Worm (Caenorhabditis elegans) whole organism, L1 larva: ENCODE results near the gene trim-21.
A peak's percentile ranks its signal among the peaks of the same experiment; 100 is the strongest.

Source experiments
- C04F5.9 ChIP-seq: sonication (generic microtip); optimal IDR thresholded peaks from 2 replicates; lab custom pipeline; 2016; ENCODE audit warnings: missing genetic modification characterization, missing compliant biosample characterization
- C34B4.2 ChIP-seq: sonication (generic microtip); optimal IDR thresholded peaks from 2 replicates; lab custom pipeline; 2017; ENCODE audit warnings: mild to moderate bottlenecking, missing genetic modification characterization, missing compliant biosample characterization
- alr-1 ChIP-seq: fragments of 200-800 bp; sonication (Bioruptor generic); optimal IDR thresholded peaks from 2 replicates; lab custom pipeline; 2018; ENCODE audit warnings: borderline replicate concordance, mild to moderate bottlenecking, missing genetic modification characterization, missing compliant biosample characterization
- aly-2 ChIP-seq: fragments of 150-350 bp; optimal IDR thresholded peaks from 2 replicates; lab custom pipeline; 2014; ENCODE audit warnings: missing biosample characterization, missing genetic modification characterization
- ama-1 ChIP-seq: fragments of 150-350 bp; optimal IDR thresholded peaks from 2 replicates; lab custom pipeline; 2014
- blmp-1 ChIP-seq: fragments of 150-350 bp; optimal IDR thresholded peaks from 2 replicates; lab custom pipeline; 2014; ENCODE audit warnings: missing biosample characterization, missing genetic modification characterization
- ceh-63 ChIP-seq: fragments of 200-800 bp; sonication (Bioruptor generic); optimal IDR thresholded peaks from 2 replicates; lab custom pipeline; 2018; ENCODE audit warnings: mild to moderate bottlenecking, missing genetic modification characterization, missing compliant biosample characterization
- ceh-82 ChIP-seq, 3 experiments: fragments of 150-350 bp in 1 of 3; sonication (generic microtip) in 2 of 3; optimal IDR thresholded peaks; 2 replicates each; lab custom pipeline; 2014 to 2017; ENCODE audit warnings: missing biosample characterization in 3 of 3, missing genetic modification characterization in 3 of 3
- ceh-90 ChIP-seq: sonication (generic microtip); optimal IDR thresholded peaks from 2 replicates; lab custom pipeline; 2016; ENCODE audit warnings: missing genetic modification characterization, missing compliant biosample characterization
- ces-1 ChIP-seq: fragments of 150-350 bp; optimal IDR thresholded peaks from 2 replicates; lab custom pipeline; 2014; ENCODE audit warnings: missing biosample characterization, missing genetic modification reagents, missing genetic modification characterization
- efl-1 ChIP-seq, 4 experiments: fragments of 150-350 bp; optimal IDR thresholded peaks in 3 of 4; peaks in 1 of 4; 1 replicate in 1 of 4; 2 replicates in 3 of 4; lab custom pipeline; 2014; ENCODE audit warnings: missing biosample characterization in 2 of 4, missing genetic modification characterization in 2 of 4, missing genetic modification reagents in 2 of 4
- egl-27 ChIP-seq, 2 experiments: fragments of 150-350 bp in 1 of 2; sonication (generic microtip); optimal IDR thresholded peaks; 3 replicates each; lab custom pipeline; 2017 to 2018; ENCODE audit warnings: missing biosample characterization in 2 of 2, missing genetic modification characterization in 2 of 2, missing genetic modification reagents in 2 of 2
- elt-2 ChIP-seq: sonication (generic microtip); optimal IDR thresholded peaks from 2 replicates; lab custom pipeline; 2016; ENCODE audit warnings: missing genetic modification characterization, mild to moderate bottlenecking, inconsistent platforms, missing compliant biosample characterization, missing genetic modification reagents
- ets-5 ChIP-seq: fragments of 200-800 bp; sonication (Bioruptor generic); IDR thresholded peaks from 2 replicates; pipeline ENCODE4 v1.3.6; 2022; ENCODE audit warnings: missing genetic modification characterization, missing compliant biosample characterization
- fkh-8 ChIP-seq: sonication (generic microtip); optimal IDR thresholded peaks from 2 replicates; lab custom pipeline; 2016; ENCODE audit warnings: mild to moderate bottlenecking, missing genetic modification characterization, missing compliant biosample characterization
- fos-1 ChIP-seq: fragments of 150-350 bp; optimal IDR thresholded peaks from 2 replicates; lab custom pipeline; 2014; ENCODE audit warnings: missing biosample characterization, missing genetic modification characterization
- grh-1 ChIP-seq: fragments of 200-800 bp; sonication (Bioruptor generic); IDR thresholded peaks from 2 replicates; pipeline ENCODE4 v1.3.6; 2022; ENCODE audit warnings: missing genetic modification reagents, missing genetic modification characterization, missing compliant biosample characterization
- hlh-17 ChIP-seq: fragments of 200-800 bp; sonication (Bioruptor generic); optimal IDR thresholded peaks from 2 replicates; lab custom pipeline; 2018; ENCODE audit warnings: missing genetic modification characterization, mild to moderate bottlenecking, missing compliant biosample characterization, moderate library complexity, borderline replicate concordance
- hlh-4 ChIP-seq: sonication (generic microtip); optimal IDR thresholded peaks from 2 replicates; lab custom pipeline; 2016; ENCODE audit warnings: mild to moderate bottlenecking, missing genetic modification characterization, missing compliant biosample characterization
- isw-1 ChIP-seq: fragments of 200-800 bp; sonication (Bioruptor generic); IDR thresholded peaks from 2 replicates; pipeline ENCODE4 v1.3.6; 2022; ENCODE audit warnings: missing genetic modification characterization, missing compliant biosample characterization
- lin-14 ChIP-seq: fragments of 200-800 bp; sonication (Bioruptor generic); optimal IDR thresholded peaks from 2 replicates; lab custom pipeline; 2018; ENCODE audit warnings: mild to moderate bottlenecking, missing genetic modification characterization, moderate library complexity, missing compliant biosample characterization
- lin-15B ChIP-seq: fragments of 150-350 bp; sonication (generic microtip); optimal IDR thresholded peaks from 3 replicates; lab custom pipeline; 2014; ENCODE audit warnings: missing biosample characterization, missing genetic modification characterization
- lin-39 ChIP-seq: fragments of 150-350 bp; optimal IDR thresholded peaks from 2 replicates; lab custom pipeline; 2014; ENCODE audit warnings: missing biosample characterization, missing genetic modification reagents, missing genetic modification characterization
- lir-3 ChIP-seq: sonication (generic microtip); optimal IDR thresholded peaks from 2 replicates; lab custom pipeline; 2016; ENCODE audit warnings: mild to moderate bottlenecking, missing genetic modification characterization, moderate library complexity, missing compliant biosample characterization; ENCODE audit not compliant: poor library complexity
- lsy-2 ChIP-seq, 2 experiments: fragments of 150-350 bp; optimal IDR thresholded peaks; 2 replicates each; lab custom pipeline; 2014; ENCODE audit warnings: missing biosample characterization in 2 of 2, missing genetic modification characterization in 2 of 2
- mdl-1 ChIP-seq, 2 experiments: fragments of 150-350 bp; optimal IDR thresholded peaks; 2 replicates each; lab custom pipeline; 2014 to 2017; ENCODE audit warnings: missing biosample characterization in 2 of 2, missing genetic modification characterization in 2 of 2, inconsistent platforms in 1 of 2
- mef-2 ChIP-seq: fragments of 150-350 bp; optimal IDR thresholded peaks from 2 replicates; lab custom pipeline; 2014; ENCODE audit warnings: missing biosample characterization, missing genetic modification characterization
- nhr-11 ChIP-seq: fragments of 150-350 bp; optimal IDR thresholded peaks from 2 replicates; lab custom pipeline; 2014; ENCODE audit warnings: missing biosample characterization, missing genetic modification characterization
- nhr-12 ChIP-seq: sonication (generic microtip); optimal IDR thresholded peaks from 2 replicates; lab custom pipeline; 2017; ENCODE audit warnings: missing biosample characterization, missing genetic modification characterization
- nhr-19 ChIP-seq: fragments of 200-800 bp; sonication (Bioruptor generic); conservative IDR thresholded peaks from 2 replicates; pipeline ENCODE4 v1.3.6; 2022; ENCODE audit warnings: missing genetic modification characterization, missing compliant biosample characterization
- nhr-237 ChIP-seq: fragments of 150-350 bp; optimal IDR thresholded peaks from 2 replicates; lab custom pipeline; 2014; ENCODE audit warnings: missing biosample characterization, missing genetic modification characterization
- nhr-28 ChIP-seq: fragments of 150-350 bp; optimal IDR thresholded peaks from 2 replicates; lab custom pipeline; 2014; ENCODE audit warnings: missing biosample characterization, missing genetic modification characterization
- nhr-71 ChIP-seq: sonication (generic microtip); optimal IDR thresholded peaks from 2 replicates; lab custom pipeline; 2016; ENCODE audit warnings: mild to moderate bottlenecking, missing genetic modification characterization, moderate library complexity, missing compliant biosample characterization
- nhr-77 ChIP-seq: fragments of 150-350 bp; optimal IDR thresholded peaks from 2 replicates; lab custom pipeline; 2014; ENCODE audit warnings: missing biosample characterization, missing genetic modification characterization
- nhr-84 ChIP-seq: sonication (generic microtip); optimal IDR thresholded peaks from 2 replicates; lab custom pipeline; 2017; ENCODE audit warnings: missing biosample characterization, missing genetic modification characterization
- pax-3 ChIP-seq: fragments of 200-800 bp; sonication (Bioruptor generic); optimal IDR thresholded peaks from 2 replicates; lab custom pipeline; 2018; ENCODE audit warnings: mild to moderate bottlenecking, missing genetic modification characterization, moderate library complexity, missing compliant biosample characterization
- pqm-1 ChIP-seq: sonication (generic microtip); optimal IDR thresholded peaks from 3 replicates; lab custom pipeline; 2017; ENCODE audit warnings: missing biosample characterization, missing genetic modification characterization
- rnt-1 ChIP-seq: sonication (generic microtip); optimal IDR thresholded peaks from 2 replicates; lab custom pipeline; 2016; ENCODE audit warnings: mild to moderate bottlenecking, missing genetic modification characterization, moderate library complexity, missing compliant biosample characterization
- skn-1 ChIP-seq: fragments of 150-350 bp; optimal IDR thresholded peaks from 2 replicates; lab custom pipeline; 2014; ENCODE audit warnings: missing biosample characterization, missing genetic modification characterization
- snu-23 ChIP-seq: sonication (generic microtip); optimal IDR thresholded peaks from 2 replicates; lab custom pipeline; 2016; ENCODE audit warnings: missing genetic modification characterization, missing compliant biosample characterization
- sox-4 ChIP-seq: sonication (generic microtip); optimal IDR thresholded peaks from 2 replicates; lab custom pipeline; 2016; ENCODE audit warnings: missing genetic modification characterization, missing compliant biosample characterization
- sup-37 ChIP-seq: fragments of 200-800 bp; sonication (Bioruptor generic); optimal IDR thresholded peaks from 2 replicates; lab custom pipeline; 2018; ENCODE audit warnings: mild to moderate bottlenecking, missing genetic modification characterization, missing compliant biosample characterization
- tbx-2 ChIP-seq: sonication (generic microtip); optimal IDR thresholded peaks from 2 replicates; lab custom pipeline; 2016; ENCODE audit warnings: missing genetic modification characterization, missing compliant biosample characterization
- tlp-1 ChIP-seq: fragments of 150-350 bp; optimal IDR thresholded peaks from 2 replicates; lab custom pipeline; 2014; ENCODE audit warnings: missing biosample characterization, missing genetic modification characterization
- unc-62 ChIP-seq: fragments of 150-350 bp; optimal IDR thresholded peaks from 2 replicates; lab custom pipeline; 2014; ENCODE audit warnings: missing biosample characterization, missing genetic modification reagents, missing genetic modification characterization
- unc-86 ChIP-seq: sonication (generic microtip); optimal IDR thresholded peaks from 2 replicates; lab custom pipeline; 2016; ENCODE audit warnings: missing genetic modification characterization, missing compliant biosample characterization
- vab-15 ChIP-seq: sonication (generic microtip); optimal IDR thresholded peaks from 2 replicates; lab custom pipeline; 2017; ENCODE audit warnings: missing genotype, mild to moderate bottlenecking, missing genetic modification characterization, missing compliant biosample characterization
- xbp-1 ChIP-seq: sonication (generic microtip); optimal IDR thresholded peaks from 2 replicates; lab custom pipeline; 2016; ENCODE audit warnings: missing genetic modification characterization, missing compliant biosample characterization
- zag-1 ChIP-seq: fragments of 150-350 bp; optimal IDR thresholded peaks from 2 replicates; lab custom pipeline; 2014; ENCODE audit warnings: missing biosample characterization, missing genetic modification characterization
- zip-4 ChIP-seq: fragments of 200-800 bp; sonication (Bioruptor generic); optimal IDR thresholded peaks from 2 replicates; lab custom pipeline; 2018; ENCODE audit warnings: mild to moderate bottlenecking, missing genetic modification characterization, moderate library complexity, missing compliant biosample characterization

trim-21 gene

DNA sequence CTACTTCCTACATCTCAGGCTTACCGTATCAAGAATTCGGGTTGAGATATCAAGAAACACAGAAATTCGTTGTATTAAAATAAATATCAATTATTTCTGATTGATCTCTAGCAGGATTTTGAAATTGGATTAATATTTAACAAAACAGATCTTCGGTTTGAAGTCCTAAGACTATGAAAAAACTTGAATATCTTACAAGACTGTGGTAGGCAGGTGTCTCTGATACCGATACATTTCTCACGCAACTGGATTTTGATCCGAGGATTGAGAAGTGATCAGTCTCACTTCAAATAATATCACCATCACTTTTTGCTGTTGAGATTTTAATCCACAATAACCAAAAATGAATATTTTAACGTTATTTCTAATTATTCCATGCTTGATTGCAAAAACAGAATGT lies 34.0 kb upstream of the trim-21 start, which contains the start of gene F43C11.4:
Gene F43C11.4 (plus strand): TSS at position 301 of the 400 bp plus-strand sequence.
- TF ChIP-seq rnt-1: no peak
- TF ChIP-seq ets-5 (GFP tag; lab: Robert Waterston, UW): no peak
- TF ChIP-seq hlh-4 (tag; lab: Kevin White, UChicago): no peak
- TF ChIP-seq snu-23 (GFP tag; lab: Kevin White, UChicago): no peak
- TF ChIP-seq tlp-1 (tag; lab: Kevin White, UChicago): no peak
- no peak for TF ChIP-seq vab-15
- no peak for TF ChIP-seq grh-1 (GFP tag; lab: Robert Waterston, UW)
- no peak for TF ChIP-seq sox-4 (tag; lab: Kevin White, UChicago)
- no peak for TF ChIP-seq egl-27 (tag; optimal IDR thresholded peaks at IDR 0.05; lab: Kevin White, UChicago)
- no peak for TF ChIP-seq isw-1 (GFP tag; lab: Robert Waterston, UW)
- TF ChIP-seq nhr-11: no peak
- TF ChIP-seq ama-1: no peak
- no peak for TF ChIP-seq fos-1 (tag; lab: Kevin White, UChicago)
- no peak for TF ChIP-seq elt-2 (tag; lab: Kevin White, UChicago)
- TF ChIP-seq xbp-1: no peak
- TF ChIP-seq nhr-28 (tag; lab: Kevin White, UChicago): no peak
- TF ChIP-seq lir-3 (tag; lab: Kevin White, UChicago): no peak
- no peak for TF ChIP-seq ceh-82 (tag; optimal IDR thresholded peaks at IDR 0.05; lab: Kevin White, UChicago)
- TF ChIP-seq aly-2 (tag; lab: Kevin White, UChicago): no peak
- TF ChIP-seq, all 84 proteins: peak for 0

DNA sequence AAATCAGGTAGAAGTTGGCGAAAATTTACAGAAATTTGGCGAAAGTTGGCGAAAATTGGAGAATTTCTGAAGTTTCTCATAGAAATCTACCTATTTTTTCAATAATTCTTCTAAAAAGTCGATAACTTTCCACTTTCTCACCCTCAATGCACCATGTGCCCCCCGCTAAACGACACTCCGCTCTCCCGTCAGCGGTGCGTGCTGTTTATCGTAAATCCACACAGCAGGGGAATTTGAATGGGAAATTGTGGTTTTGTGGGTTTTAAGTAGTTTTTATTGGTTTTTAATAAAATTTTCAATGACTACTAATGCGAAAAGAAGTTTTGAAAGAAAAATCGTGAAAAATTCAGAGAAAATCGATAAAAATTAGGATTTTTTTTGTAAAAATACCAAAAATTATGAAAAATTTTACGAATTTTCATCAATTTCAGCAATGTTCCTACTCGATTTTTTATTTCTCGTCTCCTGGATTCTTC lies 29.4 kb upstream of the trim-21 start, which contains the start of gene F43C11.6:
Gene F43C11.6 (plus strand): TSS at position 426 of the 476 bp plus-strand sequence.
- TF ChIP-seq nhr-237 (no peak), fkh-8 (tag; lab: Kevin White, UChicago) (no peak), pax-3 (no peak), elt-2 (tag; lab: Kevin White, UChicago) (no peak), snu-23 (GFP tag; lab: Kevin White, UChicago) (no peak), alr-1 (no peak), ceh-90 (tag; lab: Kevin White, UChicago) (no peak), fos-1 (tag; lab: Kevin White, UChicago) (no peak), grh-1 (GFP tag; lab: Robert Waterston, UW) (no peak), lin-39 (no peak), ama-1 (no peak), blmp-1 (tag; lab: Kevin White, UChicago) (no peak), egl-27 (tag; optimal IDR thresholded peaks at IDR 0.05; lab: Kevin White, UChicago) (no peak), nhr-12 (no peak), efl-1 (optimal IDR thresholded peaks at IDR 0.05; lab: Kevin White, UChicago) (peak; percentile 55 to 63), efl-1 (GFP tag; optimal IDR thresholded peaks at IDR 0.05 in 1 of 2; lab: Kevin White, UChicago) (peak; percentile 58 to 95), ces-1 (GFP tag; lab: Kevin White, UChicago) (no peak), lin-14 (GFP tag; lab: Kevin White, UChicago) (no peak), unc-86 (tag; lab: Kevin White, UChicago) (no peak), C04F5.9 (no peak), skn-1 (tag; lab: Kevin White, UChicago) (peak; percentile 23), nhr-28 (tag; lab: Kevin White, UChicago) (no peak), nhr-11 (no peak), sox-4 (tag; lab: Kevin White, UChicago) (no peak), zag-1 (no peak), mdl-1 (tag; optimal IDR thresholded peaks at IDR 0.05; lab: Kevin White, UChicago) (peak in 1 of 2 experiments; percentile 36), zip-4 (GFP tag; lab: Kevin White, UChicago) (no peak), nhr-84 (tag; lab: Kevin White, UChicago) (no peak), aly-2 (tag; lab: Kevin White, UChicago) (no peak), mef-2 (tag; lab: Kevin White, UChicago) (no peak), ets-5 (GFP tag; lab: Robert Waterston, UW) (no peak), nhr-19 (GFP tag; lab: Robert Waterston, UW) (no peak), nhr-77 (no peak), sup-37 (GFP tag; lab: Kevin White, UChicago) (no peak), nhr-71 (tag; lab: Kevin White, UChicago) (no peak), C34B4.2 (tag; lab: Kevin White, UChicago) (no peak), pqm-1 (tag; lab: Kevin White, UChicago) (no peak), hlh-17 (GFP tag; lab: Kevin White, UChicago) (no peak), tbx-2 (no peak), ceh-63 (GFP tag; lab: Kevin White, UChicago) (no peak), lin-15B (peak; percentile 27), unc-62 (GFP tag; lab: Kevin White, UChicago) (no peak), lsy-2 (tag; optimal IDR thresholded peaks at IDR 0.05; lab: Kevin White, UChicago) (peak; percentile 37 to 73)
